Worm (Caenorhabditis elegans): ENCODE results near the gene cnnm-3.

cnnm-3 gene

DNA sequence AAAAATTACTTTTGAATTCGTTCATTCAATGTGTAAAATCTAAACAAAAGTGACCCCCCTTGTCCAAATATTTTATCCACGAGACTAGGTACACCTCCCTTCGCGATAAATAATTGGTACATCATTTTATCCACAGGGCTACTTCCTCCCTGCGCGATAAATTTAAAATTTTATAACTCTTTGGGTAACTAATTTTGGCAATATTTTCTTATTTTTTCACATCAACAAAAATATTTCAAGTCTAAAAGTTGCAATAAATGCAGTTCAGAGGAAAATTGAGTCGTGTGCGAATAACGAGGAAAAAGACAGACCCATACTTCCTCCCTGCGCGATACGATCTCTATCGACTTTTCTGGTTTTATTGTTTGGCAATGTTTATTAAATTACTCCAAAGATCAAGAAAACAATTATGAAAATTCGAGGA lies 48.7 kb downstream of the cnnm-3 start:
- peak; percentile 82 for TF ChIP-seq ztf-11 (tag; optimal IDR thresholded peaks at IDR 0.05)
- no peak for TF ChIP-seq ztf-1 (GFP tag; conservative IDR thresholded peaks at IDR 0.05)
- no peak for TF ChIP-seq elt-1 (tag; optimal IDR thresholded peaks at IDR 0.05)
- TF ChIP-seq C34F6.9 (tag; optimal IDR thresholded peaks at IDR 0.05) = peak; percentile 99
- peak; percentile 97 for TF ChIP-seq egl-27 (tag; optimal IDR thresholded peaks at IDR 0.05)
- peak; percentile 99 for TF ChIP-seq zag-1 (tag; optimal IDR thresholded peaks at IDR 0.05)
- TF ChIP-seq nhr-77 (tag; optimal IDR thresholded peaks at IDR 0.05) = peak; percentile 98
- peak; percentile 99 for TF ChIP-seq nhr-129 (tag; optimal IDR thresholded peaks at IDR 0.05)
- peak; percentile 99 for TF ChIP-seq nhr-6 (tag; optimal IDR thresholded peaks at IDR 0.05)
- TF ChIP-seq nhr-12 (tag; optimal IDR thresholded peaks at IDR 0.05) = peak; percentile 68
- TF ChIP-seq ceh-82 (tag; optimal IDR thresholded peaks at IDR 0.05) = peak; percentile 95
- peak; percentile 99 for TF ChIP-seq lin-13 (GFP tag; optimal IDR thresholded peaks at IDR 0.05)
- peak; percentile 93 for TF ChIP-seq gmeb-1 (tag; optimal IDR thresholded peaks at IDR 0.05)
- peak; percentile 65 for TF ChIP-seq aly-2 (tag; optimal IDR thresholded peaks at IDR 0.05)
- peak; percentile 95 for TF ChIP-seq Y55F3AM.14 (GFP tag; optimal IDR thresholded peaks at IDR 0.05)
- TF ChIP-seq nhr-25 (tag; optimal IDR thresholded peaks at IDR 0.05) = peak; percentile 99
- TF ChIP-seq sma-3 (GFP tag; optimal IDR thresholded peaks at IDR 0.05) = peak; percentile 98
- TF ChIP-seq R02D3.7 (tag; optimal IDR thresholded peaks at IDR 0.05) = peak; percentile 85
- TF ChIP-seq sma-9 (GFP tag; optimal IDR thresholded peaks at IDR 0.05) = peak; percentile 98
- TF ChIP-seq sma-9 (tag; optimal IDR thresholded peaks at IDR 0.05) = peak; percentile 9
- peak; percentile 96 to 98 for TF ChIP-seq lsy-2 (tag; optimal IDR thresholded peaks at IDR 0.05)
- TF ChIP-seq snpc-4 (tag; optimal IDR thresholded peaks at IDR 0.05) = peak; percentile 91
- TF ChIP-seq ceh-16 (tag; optimal IDR thresholded peaks at IDR 0.05) = peak; percentile 88
- peak; percentile 96 for TF ChIP-seq skn-1 (tag; optimal IDR thresholded peaks at IDR 0.05)
- peak; percentile 89 for TF ChIP-seq nhr-11 (tag; optimal IDR thresholded peaks at IDR 0.05)
- TF ChIP-seq nhr-23 (tag; optimal IDR thresholded peaks at IDR 0.05) = no peak
- peak; percentile 98 for TF ChIP-seq nhr-10 (tag; optimal IDR thresholded peaks at IDR 0.05)
- TF ChIP-seq lin-11 (tag; optimal IDR thresholded peaks at IDR 0.05) = peak; percentile 76
- TF ChIP-seq nhr-237 (tag; optimal IDR thresholded peaks at IDR 0.05) = peak; percentile 98
- peak; percentile 98 for TF ChIP-seq mab-5 (tag; optimal IDR thresholded peaks at IDR 0.05)
- peak; percentile 99 for TF ChIP-seq F13H6.1 (tag; optimal IDR thresholded peaks at IDR 0.05)
- peak; percentile 90 for TF ChIP-seq unc-62 (GFP tag; optimal IDR thresholded peaks at IDR 0.05)
- TF ChIP-seq alr-1 (tag; optimal IDR thresholded peaks at IDR 0.05) = peak; percentile 77
- peak; percentile 55 for TF ChIP-seq elt-3 (tag; optimal IDR thresholded peaks at IDR 0.05)
- peak; percentile 89 to 96 for TF ChIP-seq mdl-1 (tag; optimal IDR thresholded peaks at IDR 0.05)
- peak; percentile 96 for TF ChIP-seq lin-39 (tag; optimal IDR thresholded peaks at IDR 0.05)
- peak; percentile 100 for TF ChIP-seq unc-55 (GFP tag; optimal IDR thresholded peaks at IDR 0.05)
- peak; percentile 100 for TF ChIP-seq nhr-21 (tag; optimal IDR thresholded peaks at IDR 0.05)
- TF ChIP-seq peb-1 (tag; optimal IDR thresholded peaks at IDR 0.05) = peak; percentile 79
- TF ChIP-seq fos-1 (tag; optimal IDR thresholded peaks at IDR 0.05) = peak; percentile 99
- TF ChIP-seq dmd-4 (tag; optimal IDR thresholded peaks at IDR 0.05) = peak; percentile 85
- peak; percentile 81 for TF ChIP-seq ZK546.5 (tag; optimal IDR thresholded peaks at IDR 0.05)
- peak; percentile 91 for TF ChIP-seq unc-39 (tag; optimal IDR thresholded peaks at IDR 0.05)
- TF ChIP-seq sem-4 (tag; optimal IDR thresholded peaks at IDR 0.05) = peak; percentile 98
- TF ChIP-seq crh-2 (tag; optimal IDR thresholded peaks at IDR 0.05) = peak; percentile 100
- TF ChIP-seq ztf-4 (tag; optimal IDR thresholded peaks at IDR 0.05) = peak; percentile 95
- no peak for TF ChIP-seq ama-1 (optimal IDR thresholded peaks at IDR 0.05)
- peak; percentile 75 for TF ChIP-seq blmp-1 (tag; optimal IDR thresholded peaks at IDR 0.05; ENCODE audit: insufficient read depth)
- peak; percentile 84 for TF ChIP-seq mbf-1 (tag; optimal IDR thresholded peaks at IDR 0.05)
